Fruit fly (Drosophila melanogaster) whole organism, embryonic: Measurements from ENCODE around the gene CG14966.
A peak's percentile ranks its signal among the peaks of the same experiment; 100 is the strongest.

Source experiments
- Bteb2 ChIP-seq: fragments of 200-800 bp; sonication (Bioruptor generic); optimal IDR thresholded peaks from 2 replicates; lab custom pipeline; 2016; ENCODE audit warnings: missing biosample characterization, missing genetic modification characterization
- CG10543 ChIP-seq: fragments of 200-800 bp; sonication (Bioruptor generic); optimal IDR thresholded peaks from 3 replicates; lab custom pipeline; 2017; ENCODE audit warnings: missing biosample characterization, mild to moderate bottlenecking, missing genetic modification characterization, moderate library complexity
- CG1233 ChIP-seq: fragments of 200-800 bp; sonication (Bioruptor generic); optimal IDR thresholded peaks from 4 replicates; lab custom pipeline; 2018; ENCODE audit warnings: missing biosample characterization, mild to moderate bottlenecking, missing genetic modification characterization
- CG12659 ChIP-seq: fragments of 200-800 bp; sonication (Bioruptor generic); optimal IDR thresholded peaks from 3 replicates; lab custom pipeline; 2017; ENCODE audit warnings: mild to moderate bottlenecking, missing biosample characterization, missing genetic modification reagents, missing genetic modification characterization
- CG12769 ChIP-seq: fragments of 200-800 bp; sonication (Bioruptor generic); optimal IDR thresholded peaks from 2 replicates; lab custom pipeline; 2019; ENCODE audit warnings: missing biosample characterization, mild to moderate bottlenecking, missing genetic modification characterization, moderate library complexity
- CG13287 ChIP-seq: fragments of 200-800 bp; sonication (Bioruptor generic); IDR thresholded peaks from 2 replicates; pipeline ENCODE4 v1.3.6; 2022; ENCODE audit warnings: missing biosample characterization, missing genetic modification characterization; ENCODE audit not compliant: partially characterized antibody
- CG14014 ChIP-seq: fragments of 200-800 bp; sonication (Bioruptor generic); IDR thresholded peaks from 2 replicates; pipeline ENCODE4 v1.3.6; 2022; ENCODE audit warnings: missing biosample characterization, missing genetic modification characterization
- CG14710 ChIP-seq: fragments of 200-800 bp; sonication (Bioruptor generic); optimal IDR thresholded peaks from 3 replicates; lab custom pipeline; 2019; ENCODE audit warnings: missing biosample characterization, mild to moderate bottlenecking, missing genetic modification characterization, moderate library complexity
- CG16813 ChIP-seq: fragments of 200-800 bp; sonication (Bioruptor generic); IDR thresholded peaks from 3 replicates; pipeline ENCODE4 v1.3.6; 2022; ENCODE audit warnings: missing biosample characterization, missing genetic modification characterization; ENCODE audit not compliant: partially characterized antibody
- CG2116 ChIP-seq: fragments of 200-800 bp; sonication (Bioruptor generic); optimal IDR thresholded peaks from 3 replicates; lab custom pipeline; 2018; ENCODE audit warnings: missing biosample characterization, mild to moderate bottlenecking, missing genetic modification characterization
- CG2120 ChIP-seq: fragments of 200-800 bp; sonication (Bioruptor generic); optimal IDR thresholded peaks from 3 replicates; lab custom pipeline; 2016; ENCODE audit warnings: missing biosample characterization, missing genetic modification characterization
- CG30403 ChIP-seq: fragments of 200-800 bp; sonication (Bioruptor generic); optimal IDR thresholded peaks from 3 replicates; lab custom pipeline; 2016; ENCODE audit warnings: missing biosample characterization, missing genetic modification characterization
- CG4707 ChIP-seq: fragments of 200-800 bp; sonication (Bioruptor generic); optimal IDR thresholded peaks from 2 replicates; lab custom pipeline; 2018; ENCODE audit warnings: missing biosample characterization, mild to moderate bottlenecking, missing genetic modification characterization, moderate library complexity
- CG7963 ChIP-seq: fragments of 200-800 bp; sonication (Bioruptor generic); IDR thresholded peaks from 3 replicates; pipeline ENCODE4 v1.3.6; 2022; ENCODE audit warnings: missing biosample characterization, missing genetic modification characterization; ENCODE audit not compliant: partially characterized antibody
- CG8290 ChIP-seq, 3 experiments: fragments of 200-800 bp; sonication (Bioruptor generic); optimal IDR thresholded peaks; 2 replicates each; lab custom pipeline; 2016 to 2019; ENCODE audit warnings: missing biosample characterization in 3 of 3, missing genetic modification characterization in 3 of 3, mild to moderate bottlenecking in 2 of 3, moderate library complexity in 1 of 3
- CG8924 ChIP-seq: fragments of 200-800 bp; optimal IDR thresholded peaks from 3 replicates; lab custom pipeline; 2019; ENCODE audit warnings: missing biosample characterization, mild to moderate bottlenecking, missing genetic modification characterization, moderate library complexity
- CG9215 ChIP-seq: fragments of 200-800 bp; sonication (Bioruptor generic); IDR thresholded peaks from 2 replicates; pipeline ENCODE4 v1.3.6; 2022; ENCODE audit warnings: missing biosample characterization, missing genetic modification characterization
- Dip2 ChIP-seq: fragments of 200-800 bp; sonication (Bioruptor generic); IDR thresholded peaks from 2 replicates; pipeline ENCODE4 v1.3.6; 2022; ENCODE audit warnings: missing biosample characterization, missing genetic modification characterization
- Dref ChIP-seq: fragments of 200-800 bp; sonication (Bioruptor generic); IDR thresholded peaks from 2 replicates; pipeline ENCODE4 v1.3.6; 2022; ENCODE audit warnings: missing biosample characterization, missing genetic modification characterization
- Fer1 ChIP-seq: fragments of 200-800 bp; sonication (Bioruptor generic); optimal IDR thresholded peaks from 2 replicates; lab custom pipeline; 2017; ENCODE audit warnings: missing biosample characterization, mild to moderate bottlenecking, missing genetic modification characterization
- Gug ChIP-seq: fragments of 200-800 bp; sonication (Bioruptor generic); IDR thresholded peaks from 4 replicates; pipeline ENCODE4 v1.3.6; 2022; ENCODE audit warnings: missing biosample characterization, missing genetic modification characterization
- HHEX ChIP-seq: fragments of 200-800 bp; sonication (Bioruptor generic); optimal IDR thresholded peaks from 3 replicates; lab custom pipeline; 2017; ENCODE audit warnings: missing biosample characterization, mild to moderate bottlenecking, missing genetic modification characterization, missing genetic modification reagents
- HLH4C ChIP-seq: fragments of 200-800 bp; sonication (Bioruptor generic); IDR thresholded peaks from 3 replicates; pipeline ENCODE4 v1.3.6; 2022; ENCODE audit warnings: missing biosample characterization, missing genetic modification characterization; ENCODE audit not compliant: partially characterized antibody
- Hand ChIP-seq: fragments of 200-800 bp; sonication (Bioruptor generic); optimal IDR thresholded peaks from 2 replicates; lab custom pipeline; 2017; ENCODE audit warnings: mild to moderate bottlenecking, missing biosample characterization, missing genetic modification reagents, missing genetic modification characterization
- Meics ChIP-seq: fragments of 200-800 bp; sonication (Bioruptor generic); optimal IDR thresholded peaks from 2 replicates; lab custom pipeline; 2017; ENCODE audit warnings: missing biosample characterization, mild to moderate bottlenecking, missing genetic modification characterization
- Nf-YA ChIP-seq: fragments of 200-800 bp; sonication (Bioruptor generic); IDR thresholded peaks from 2 replicates; pipeline ENCODE4 v1.3.6; 2022; ENCODE audit warnings: missing biosample characterization, missing genetic modification characterization
- Pdp1 ChIP-seq, 2 experiments: fragments of 200-800 bp; sonication (Bioruptor generic); optimal IDR thresholded peaks; 3 replicates each; lab custom pipeline; 2016; ENCODE audit warnings: missing biosample characterization in 2 of 2, missing genetic modification characterization in 2 of 2, mild to moderate bottlenecking in 1 of 2, moderate library complexity in 1 of 2
- Taf1 ChIP-seq: fragments of 200-800 bp; sonication (Bioruptor generic); IDR thresholded peaks from 2 replicates; pipeline ENCODE4 v1.3.6; 2022; ENCODE audit warnings: missing biosample characterization, missing genetic modification characterization
- amos ChIP-seq: fragments of 200-800 bp; sonication (Bioruptor generic); IDR thresholded peaks from 2 replicates; pipeline ENCODE4 v1.3.6; 2022; ENCODE audit warnings: missing biosample characterization, missing genetic modification characterization; ENCODE audit not compliant: partially characterized antibody
- croc ChIP-seq: fragments of 200-800 bp; sonication (Bioruptor generic); conservative IDR thresholded peaks from 3 replicates; pipeline ENCODE4 v1.3.6; 2022; ENCODE audit warnings: missing biosample characterization, missing genetic modification characterization
- dimm ChIP-seq: fragments of 200-800 bp; sonication (Bioruptor generic); IDR thresholded peaks from 2 replicates; pipeline ENCODE4 v1.3.6; 2022; ENCODE audit warnings: missing biosample characterization, missing genetic modification characterization
- dm ChIP-seq: fragments of 200-800 bp; sonication (Bioruptor generic); optimal IDR thresholded peaks from 3 replicates; lab custom pipeline; 2016; ENCODE audit warnings: missing biosample characterization, missing genetic modification characterization
- esg ChIP-seq: fragments of 200-800 bp; sonication (Bioruptor generic); conservative IDR thresholded peaks from 2 replicates; pipeline ENCODE4 v1.3.6; 2022; ENCODE audit warnings: missing biosample characterization, missing genetic modification characterization
- grau ChIP-seq: fragments of 200-800 bp; optimal IDR thresholded peaks from 3 replicates; lab custom pipeline; 2019; ENCODE audit warnings: missing biosample characterization, mild to moderate bottlenecking, missing genetic modification characterization, moderate library complexity
- hb ChIP-seq: fragments of 200-800 bp; sonication (Bioruptor generic); IDR thresholded peaks from 3 replicates; pipeline ENCODE4 v1.3.6; 2022; ENCODE audit warnings: missing biosample characterization, missing genetic modification characterization; ENCODE audit not compliant: partially characterized antibody
- hbn ChIP-seq: fragments of 200-800 bp; sonication (Bioruptor generic); IDR thresholded peaks from 2 replicates; pipeline ENCODE4 v1.3.6; 2022; ENCODE audit warnings: missing biosample characterization, missing genetic modification characterization; ENCODE audit not compliant: partially characterized antibody
- insv ChIP-seq, 2 experiments: fragments of 200-800 bp; sonication (Bioruptor generic); optimal IDR thresholded peaks; 3 replicates each; lab custom pipeline; 2016 to 2018; ENCODE audit warnings: missing biosample characterization in 2 of 2, missing genetic modification characterization in 2 of 2
- lab ChIP-seq: fragments of 200-800 bp; sonication (Bioruptor generic); optimal IDR thresholded peaks from 3 replicates; lab custom pipeline; 2017; ENCODE audit warnings: missing biosample characterization, missing genetic modification characterization, mild to moderate bottlenecking, moderate library complexity, missing genetic modification reagents
- nerfin-2 ChIP-seq: fragments of 200-800 bp; sonication (Bioruptor generic); IDR thresholded peaks from 2 replicates; pipeline ENCODE4 v1.3.6; 2022; ENCODE audit warnings: missing biosample characterization, missing genetic modification characterization; ENCODE audit not compliant: partially characterized antibody
- nmo ChIP-seq: fragments of 200-800 bp; sonication (Bioruptor generic); optimal IDR thresholded peaks from 2 replicates; lab custom pipeline; 2018; ENCODE audit warnings: missing biosample characterization, mild to moderate bottlenecking, missing genetic modification characterization, moderate library complexity
- psq ChIP-seq: fragments of 200-800 bp; sonication (Bioruptor generic); optimal IDR thresholded peaks from 2 replicates; lab custom pipeline; 2017; ENCODE audit warnings: missing biosample characterization, missing genetic modification characterization
- pum ChIP-seq: fragments of 200-800 bp; sonication (Bioruptor generic); optimal IDR thresholded peaks from 2 replicates; lab custom pipeline; 2016; ENCODE audit warnings: missing biosample characterization, missing genetic modification characterization
- sens ChIP-seq: fragments of 200-800 bp; sonication (Bioruptor generic); peaks from one replicate; lab custom pipeline; 2016; ENCODE audit warnings: missing biosample characterization, missing genetic modification characterization
- slbo ChIP-seq: fragments of 200-800 bp; sonication (Bioruptor generic); IDR thresholded peaks from 2 replicates; pipeline ENCODE4 v1.3.6; 2022; ENCODE audit warnings: missing biosample characterization, missing genetic modification characterization
- sug ChIP-seq: fragments of 200-800 bp; optimal IDR thresholded peaks from 2 replicates; lab custom pipeline; 2019; ENCODE audit warnings: missing biosample characterization, mild to moderate bottlenecking, missing genetic modification characterization, moderate library complexity
- tap ChIP-seq: fragments of 200-800 bp; optimal IDR thresholded peaks from 3 replicates; lab custom pipeline; 2019; ENCODE audit warnings: missing biosample characterization, mild to moderate bottlenecking, missing genetic modification characterization, moderate library complexity
- tll ChIP-seq, 2 experiments: fragments of 200-800 bp in 1 of 2; fragments of >200 bp in 1 of 2; sonication (Bioruptor generic) in 1 of 2; optimal IDR thresholded peaks; 2 replicates each; lab custom pipeline; 2017 to 2019; ENCODE audit warnings: missing biosample characterization in 2 of 2, missing genetic modification characterization in 2 of 2, mild to moderate bottlenecking in 1 of 2, moderate library complexity in 1 of 2
- unc-4 ChIP-seq: fragments of 200-800 bp; sonication (Bioruptor generic); IDR thresholded peaks from 2 replicates; pipeline ENCODE4 v1.3.6; 2022; ENCODE audit warnings: missing biosample characterization, missing genetic modification characterization; ENCODE audit not compliant: partially characterized antibody
- unpg ChIP-seq: fragments of 200-800 bp; sonication (Bioruptor generic); optimal IDR thresholded peaks from 3 replicates; lab custom pipeline; 2018; ENCODE audit warnings: missing biosample characterization, mild to moderate bottlenecking, missing genetic modification characterization, moderate library complexity

The CG14966 gene

dm6 chr3L:3164951-3165350, 32.5 kb downstream of the CG14966 start, which contains the start of gene CG32280 (continued):
- TF ChIP-seq pum: peak; percentile 6
- peak; percentile 31 for TF ChIP-seq CG14710 (tag; lab: Kevin White, UChicago)
- peak; percentile 91 for TF ChIP-seq amos (GFP tag; lab: Robert Waterston, UW)
- peak; percentile 86 for TF ChIP-seq HLH4C
- peak; percentile 16; the same call in 1 of the 2 replicates for TF ChIP-seq CG14014 (GFP tag; lab: Robert Waterston, UW)
- peak; percentile 90 for TF ChIP-seq unc-4 (GFP tag; lab: Robert Waterston, UW)
- TF ChIP-seq CG10543 (GFP tag; lab: Kevin White, UChicago): peak; percentile 10
- peak; percentile 65 for TF ChIP-seq slbo (GFP tag; lab: Robert Waterston, UW)
- no peak for TF ChIP-seq CG4707 (GFP tag; lab: Kevin White, UChicago)
- TF ChIP-seq CG2116 (GFP tag; lab: Kevin White, UChicago): peak; percentile 76
- no peak for TF ChIP-seq tll (GFP tag; optimal IDR thresholded peaks at IDR 0.05; lab: Kevin White, UChicago)
- no peak for TF ChIP-seq tap (tag; lab: Kevin White, UChicago)
- TF ChIP-seq Taf1 (GFP tag; lab: Robert Waterston, UW): no peak
- no peak for TF ChIP-seq dimm (GFP tag; lab: Robert Waterston, UW)
- TF ChIP-seq Nf-YA (GFP tag; lab: Robert Waterston, UW): no peak
- TF ChIP-seq CG1233 (GFP tag; lab: Kevin White, UChicago): no peak
- peak; percentile 45; the same call in 2 of the 4 replicates for TF ChIP-seq Gug (GFP tag; lab: Robert Waterston, UW)
- peak; percentile 47 for TF ChIP-seq HHEX (GFP tag; lab: Kevin White, UChicago)
- TF ChIP-seq CG30403: peak; percentile 6
- TF ChIP-seq CG8290 (GFP tag; optimal IDR thresholded peaks at IDR 0.05; lab: Kevin White, UChicago): peak; percentile 19
- TF ChIP-seq CG8290 (tag; optimal IDR thresholded peaks at IDR 0.05; lab: Kevin White, UChicago): no peak
- TF ChIP-seq sug: peak; percentile 22
- TF ChIP-seq CG9215 (GFP tag; lab: Robert Waterston, UW): no peak
- TF ChIP-seq CG12659 (GFP tag; lab: Kevin White, UChicago): peak; percentile 65
- TF ChIP-seq dm (GFP tag; lab: Kevin White, UChicago): peak; percentile 26
- peak; percentile 51 for TF ChIP-seq CG2120 (GFP tag; lab: Kevin White, UChicago)
- no peak for TF ChIP-seq psq (GFP tag; lab: Kevin White, UChicago)
- TF ChIP-seq esg (GFP tag; lab: Robert Waterston, UW): no peak
- TF ChIP-seq unpg: peak; percentile 20
- no peak for TF ChIP-seq Dip2
- TF ChIP-seq Meics (GFP tag; lab: Kevin White, UChicago): no peak
- TF ChIP-seq Dref (GFP tag; lab: Robert Waterston, UW): peak; percentile 96
- TF ChIP-seq Bteb2 (GFP tag; lab: Kevin White, UChicago): peak; percentile 5
- peak; percentile 91 for TF ChIP-seq CG13287 (GFP tag; lab: Robert Waterston, UW)
- TF ChIP-seq hb (GFP tag; lab: Robert Waterston, UW): peak; percentile 73
- peak in 1 of 2 experiments; percentile 11 for TF ChIP-seq insv (GFP tag; optimal IDR thresholded peaks at IDR 0.05; lab: Kevin White, UChicago)
- TF ChIP-seq Pdp1 (GFP tag; optimal IDR thresholded peaks at IDR 0.05; lab: Kevin White, UChicago): peak in 1 of 2 experiments; percentile 49
- peak; percentile 47 for TF ChIP-seq CG8924
- no peak for TF ChIP-seq Hand (GFP tag; lab: Kevin White, UChicago)
- TF ChIP-seq Fer1 (GFP tag; lab: Kevin White, UChicago): peak; percentile 40
- TF ChIP-seq lab (GFP tag; lab: Kevin White, UChicago): no peak
- no peak for TF ChIP-seq croc (GFP tag; lab: Robert Waterston, UW)
- TF ChIP-seq nmo (GFP tag; lab: Kevin White, UChicago): peak; percentile 38
- peak; percentile 91 for TF ChIP-seq hbn (GFP tag; lab: Robert Waterston, UW)
- TF ChIP-seq CG16813: peak; percentile 82
- TF ChIP-seq CG12769 (tag; lab: Kevin White, UChicago): no peak
- peak; percentile 91 for TF ChIP-seq sens (GFP tag; lab: Kevin White, UChicago)
- peak; percentile 66; the same call in 2 of the 3 replicates for TF ChIP-seq CG7963 (GFP tag; lab: Robert Waterston, UW)
- peak; percentile 30 for TF ChIP-seq grau (tag; lab: Kevin White, UChicago)
- peak; percentile 81 for TF ChIP-seq nerfin-2 (GFP tag; lab: Robert Waterston, UW)
